Fruit fly (Drosophila melanogaster) S2 (cell line): ENCODE data around the gene Tango10.

Experiments used
- CG8478 ChIP-seq: fragments of >200 bp; optimal IDR thresholded peaks from 2 replicates; lab custom pipeline; 2018
- CTCF ChIP-seq, 2 experiments: fragments of >200 bp; optimal IDR thresholded peaks; 2 replicates each; lab custom pipeline; 2018

dm6 chrX:11715263-11715659 lies 4.8 kb upstream of the Tango10 start, which contains the start of gene Amun:
- no peak for TF ChIP-seq CTCF (optimal IDR thresholded peaks at IDR 0.05; lab: Kevin White, UChicago)
- no peak for TF ChIP-seq CG8478 (lab: Kevin White, UChicago)
